Fruit fly (Drosophila melanogaster): ENCODE measurements around the gene Ssadh.

Gene Ssadh

dm6 chr3R:25623800-25624791 lies 2.6 kb downstream of the Ssadh start, which contains the start of gene Npl4:
Gene Npl4, minus strand, starts transcription at chr3R:25624662.
- TF ChIP-seq ttk (optimal IDR thresholded peaks at IDR 0.05): no peak

dm6 chr3R:25618114-25618513 lies 8.6 kb downstream of the Ssadh start, which contains the start of gene CG5071:
Gene CG5071, plus strand, starts transcription at chr3R:25618414.
- TF ChIP-seq Sin3A (optimal IDR thresholded peaks at IDR 0.05) (no peak), psq (optimal IDR thresholded peaks at IDR 0.05) (no peak), Myc (optimal IDR thresholded peaks at IDR 0.05) (no peak), ttk (optimal IDR thresholded peaks at IDR 0.05) (no peak), insv (optimal IDR thresholded peaks at IDR 0.05) (no peak), h (optimal IDR thresholded peaks at IDR 0.05) (no peak)

dm6 chr3R:25613366-25613765 lies 13.4 kb downstream of the Ssadh start, which contains the start of gene CG5079:
Gene CG5079, plus strand, starts transcription at chr3R:25613666.
- TF ChIP-seq h (optimal IDR thresholded peaks at IDR 0.05) (no peak), insv (optimal IDR thresholded peaks at IDR 0.05) (no peak), Sin3A (optimal IDR thresholded peaks at IDR 0.05) (no peak), ttk (optimal IDR thresholded peaks at IDR 0.05) (no peak), psq (optimal IDR thresholded peaks at IDR 0.05) (no peak), Myc (optimal IDR thresholded peaks at IDR 0.05) (no peak)

- TF ChIP-seq Sin3A (optimal IDR thresholded peaks at IDR 0.05) (no peak), h (optimal IDR thresholded peaks at IDR 0.05) (no peak), ttk (optimal IDR thresholded peaks at IDR 0.05) (no peak), Myc (optimal IDR thresholded peaks at IDR 0.05) (no peak), insv (optimal IDR thresholded peaks at IDR 0.05) (no peak), psq (optimal IDR thresholded peaks at IDR 0.05) (no peak)
These were observed 17.7 kb downstream of the Ssadh start, which contains the start of gene ymp for dm6 chr3R:25609027-25609426. Gene ymp, minus strand, starts transcription at chr3R:25609127.

- no peak for TF ChIP-seq Myc (optimal IDR thresholded peaks at IDR 0.05)
- no peak for TF ChIP-seq ttk (optimal IDR thresholded peaks at IDR 0.05)
- TF ChIP-seq h (optimal IDR thresholded peaks at IDR 0.05): no peak
- TF ChIP-seq psq (optimal IDR thresholded peaks at IDR 0.05): no peak
- no peak for TF ChIP-seq insv (optimal IDR thresholded peaks at IDR 0.05)
- no peak for TF ChIP-seq Sin3A (optimal IDR thresholded peaks at IDR 0.05)
These were observed 30.3 kb downstream of the Ssadh start for dm6 chr3R:25596274-25597034.

- TF ChIP-seq h (optimal IDR thresholded peaks at IDR 0.05) (no peak), psq (optimal IDR thresholded peaks at IDR 0.05) (no peak), insv (optimal IDR thresholded peaks at IDR 0.05) (no peak), ttk (optimal IDR thresholded peaks at IDR 0.05) (no peak), Myc (optimal IDR thresholded peaks at IDR 0.05) (no peak), Sin3A (optimal IDR thresholded peaks at IDR 0.05) (no peak)
These were observed 32.6 kb downstream of the Ssadh start for dm6 chr3R:25594128-25594527.

dm6 chr3R:25591500-25591899 lies 35.2 kb downstream of the Ssadh start:
- TF ChIP-seq insv (optimal IDR thresholded peaks at IDR 0.05) (no peak), ttk (optimal IDR thresholded peaks at IDR 0.05) (no peak), psq (optimal IDR thresholded peaks at IDR 0.05) (no peak), Sin3A (optimal IDR thresholded peaks at IDR 0.05) (no peak), h (optimal IDR thresholded peaks at IDR 0.05) (no peak), Myc (optimal IDR thresholded peaks at IDR 0.05) (no peak)

- TF ChIP-seq Sin3A (optimal IDR thresholded peaks at IDR 0.05): no peak
- TF ChIP-seq psq (optimal IDR thresholded peaks at IDR 0.05): no peak
- TF ChIP-seq Myc (optimal IDR thresholded peaks at IDR 0.05): no peak
- no peak for TF ChIP-seq h (optimal IDR thresholded peaks at IDR 0.05)
- TF ChIP-seq ttk (optimal IDR thresholded peaks at IDR 0.05): no peak
- no peak for TF ChIP-seq insv (optimal IDR thresholded peaks at IDR 0.05)
These were observed 35.8 kb downstream of the Ssadh start for dm6 chr3R:25590850-25591410.

dm6 chr3R:25589168-25589567 lies 37.6 kb downstream of the Ssadh start:
- TF ChIP-seq Sin3A (optimal IDR thresholded peaks at IDR 0.05) (no peak), psq (optimal IDR thresholded peaks at IDR 0.05) (no peak), ttk (optimal IDR thresholded peaks at IDR 0.05) (no peak), h (optimal IDR thresholded peaks at IDR 0.05) (no peak), insv (optimal IDR thresholded peaks at IDR 0.05) (no peak)

- TF ChIP-seq h (optimal IDR thresholded peaks at IDR 0.05) (no peak), insv (optimal IDR thresholded peaks at IDR 0.05) (no peak), Sin3A (optimal IDR thresholded peaks at IDR 0.05) (no peak), Myc (optimal IDR thresholded peaks at IDR 0.05) (no peak), psq (optimal IDR thresholded peaks at IDR 0.05) (no peak), ttk (optimal IDR thresholded peaks at IDR 0.05) (no peak)
These were observed 38.2 kb downstream of the Ssadh start for dm6 chr3R:25588493-25588892.

- TF ChIP-seq insv (optimal IDR thresholded peaks at IDR 0.05) (no peak), Sin3A (optimal IDR thresholded peaks at IDR 0.05) (no peak), ttk (optimal IDR thresholded peaks at IDR 0.05) (no peak), h (optimal IDR thresholded peaks at IDR 0.05) (no peak), psq (optimal IDR thresholded peaks at IDR 0.05) (no peak), Myc (optimal IDR thresholded peaks at IDR 0.05) (no peak)
These were observed 39.0 kb downstream of the Ssadh start for dm6 chr3R:25587708-25588107.

dm6 chr3R:25583079-25583478 lies 43.6 kb downstream of the Ssadh start, which contains the start of gene CG4582:
Gene CG4582, minus strand, starts transcription at chr3R:25583179.
- TF ChIP-seq Sin3A (optimal IDR thresholded peaks at IDR 0.05) (no peak), ttk (optimal IDR thresholded peaks at IDR 0.05) (no peak), psq (optimal IDR thresholded peaks at IDR 0.05) (no peak), Myc (optimal IDR thresholded peaks at IDR 0.05) (no peak), h (optimal IDR thresholded peaks at IDR 0.05) (no peak), insv (optimal IDR thresholded peaks at IDR 0.05) (no peak)
